Worm (Caenorhabditis elegans): ENCODE measurements around the gene nmat-1.

Gene nmat-1

DNA sequence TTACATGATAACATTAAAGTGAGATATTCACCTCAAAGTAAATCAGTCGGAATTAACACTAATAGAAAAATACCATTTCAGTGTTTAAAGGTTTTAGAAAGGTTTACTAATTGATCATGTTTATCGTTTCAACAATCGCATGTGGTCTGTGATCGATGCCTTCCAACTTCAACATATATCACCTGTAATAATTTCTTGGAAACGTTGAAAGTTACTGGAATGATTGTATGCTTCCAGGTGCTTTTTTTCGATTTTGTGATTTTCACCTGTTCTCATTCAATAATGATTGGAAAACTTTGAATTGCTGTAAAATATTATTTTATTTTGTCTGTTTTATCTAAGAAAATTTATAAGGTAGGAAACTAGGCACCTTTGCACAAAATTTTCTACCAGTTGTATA, 4.7 kb upstream of the nmat-1 start:
- TF ChIP-seq T22C8.4 (GFP tag; IDR thresholded peaks at IDR 0.05): no peak
- TF ChIP-seq flt-1 (GFP tag; IDR thresholded peaks at IDR 0.05): no peak
- TF ChIP-seq cog-1 (tag; optimal IDR thresholded peaks at IDR 0.05): no peak
- no peak for TF ChIP-seq klf-2 (GFP tag; conservative IDR thresholded peaks at IDR 0.05)
- TF ChIP-seq ref-1 (GFP tag; conservative IDR thresholded peaks at IDR 0.05): no peak
- no peak for TF ChIP-seq ztf-23 (GFP tag; IDR thresholded peaks at IDR 0.05)
- TF ChIP-seq tab-1 (GFP tag; IDR thresholded peaks at IDR 0.05): no peak
- TF ChIP-seq med-1 (GFP tag; optimal IDR thresholded peaks at IDR 0.05; ENCODE audit: insufficient read depth): no peak
- no peak for TF ChIP-seq ztf-29 (GFP tag; IDR thresholded peaks at IDR 0.05)

DNA sequence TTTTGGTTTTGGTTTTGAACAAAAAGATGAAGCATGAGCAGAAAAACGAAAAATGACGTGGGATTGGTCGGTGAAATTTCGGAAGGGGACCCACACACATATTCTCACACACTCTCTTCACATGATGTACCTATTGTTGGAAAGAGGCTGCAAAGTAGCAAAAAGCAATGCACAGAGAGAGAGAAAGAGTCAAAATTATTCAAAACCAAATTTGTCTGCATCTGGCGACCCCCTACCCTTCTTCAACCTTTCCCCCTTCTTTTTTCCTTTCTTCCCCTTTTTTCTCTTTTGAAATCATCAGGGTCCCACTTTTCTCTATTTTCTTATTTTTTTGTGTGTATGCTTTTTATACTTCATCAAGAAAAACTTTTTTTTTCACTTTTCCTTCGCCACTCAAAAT, 3.6 kb upstream of the nmat-1 start:
- TF ChIP-seq flt-1 (GFP tag; IDR thresholded peaks at IDR 0.05) (peak; percentile 39; the same call in 1 of the 2 replicates), ztf-29 (GFP tag; IDR thresholded peaks at IDR 0.05) (no peak), ref-1 (GFP tag; conservative IDR thresholded peaks at IDR 0.05) (no peak)

- TF ChIP-seq tab-1 (GFP tag; IDR thresholded peaks at IDR 0.05) (no peak), flt-1 (GFP tag; IDR thresholded peaks at IDR 0.05) (no peak), ref-1 (GFP tag; conservative IDR thresholded peaks at IDR 0.05) (no peak), ztf-29 (GFP tag; IDR thresholded peaks at IDR 0.05) (no peak), T22C8.4 (GFP tag; IDR thresholded peaks at IDR 0.05) (no peak), klf-2 (GFP tag; conservative IDR thresholded peaks at IDR 0.05) (no peak), cog-1 (tag; optimal IDR thresholded peaks at IDR 0.05) (no peak), ztf-23 (GFP tag; IDR thresholded peaks at IDR 0.05) (no peak), med-1 (GFP tag; optimal IDR thresholded peaks at IDR 0.05; ENCODE audit: insufficient read depth) (no peak)
Measured at ce11 chrX:12007905-12008466, 9.9 kb downstream of the nmat-1 start.

DNA sequence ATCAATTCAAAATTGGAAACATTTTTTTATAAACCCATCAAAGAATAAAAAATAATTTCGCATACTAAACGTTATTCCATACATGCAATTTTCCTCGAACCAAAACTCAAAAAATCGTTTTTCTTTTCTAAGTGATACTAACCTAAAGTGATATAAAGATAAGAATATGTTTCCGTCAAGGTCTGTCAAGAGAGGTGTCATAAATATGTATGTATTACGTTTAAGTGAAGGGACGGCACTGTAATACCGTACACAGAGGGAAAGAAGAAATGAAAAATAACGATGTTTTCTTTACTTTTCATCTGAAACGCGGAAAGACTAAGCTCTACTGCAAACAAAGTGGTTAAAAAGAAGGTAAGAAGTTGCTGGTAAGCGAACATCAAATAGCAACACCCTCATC, 11.4 kb downstream of the nmat-1 start:
- TF ChIP-seq klf-2 (GFP tag; conservative IDR thresholded peaks at IDR 0.05): no peak
- TF ChIP-seq tab-1 (GFP tag; IDR thresholded peaks at IDR 0.05): no peak
- TF ChIP-seq med-1 (GFP tag; optimal IDR thresholded peaks at IDR 0.05; ENCODE audit: insufficient read depth): no peak
- no peak for TF ChIP-seq ztf-23 (GFP tag; IDR thresholded peaks at IDR 0.05)

DNA sequence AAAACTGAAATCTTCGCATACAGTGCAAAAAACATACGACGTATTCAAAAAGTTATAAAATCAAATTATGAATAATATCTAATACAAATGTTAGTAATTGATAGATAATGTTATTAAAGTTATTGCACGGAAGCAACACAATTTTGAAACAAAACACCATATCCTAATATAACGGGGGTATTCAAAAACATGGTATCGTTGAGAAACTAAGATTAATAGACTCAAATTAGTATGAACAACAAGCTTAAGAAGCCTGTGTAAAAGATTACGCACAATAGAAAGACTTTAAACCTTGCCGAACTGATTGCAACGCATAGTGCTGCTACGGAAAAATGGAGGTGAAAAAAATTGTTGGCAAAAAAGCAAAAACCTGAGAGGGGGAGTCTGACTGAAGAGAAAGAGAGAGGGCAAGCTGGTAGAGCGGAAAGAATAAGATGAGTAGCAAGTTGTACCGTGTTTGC, 12.3 kb downstream of the nmat-1 start, which contains the start of gene sma-5:
Gene sma-5, minus strand, starts transcription at position 51 of the 461 bp plus-strand sequence.
- TF ChIP-seq flt-1 (GFP tag; IDR thresholded peaks at IDR 0.05) (no peak), cog-1 (tag; optimal IDR thresholded peaks at IDR 0.05) (no peak)

- TF ChIP-seq ztf-29 (GFP tag; IDR thresholded peaks at IDR 0.05): no peak
- no peak for TF ChIP-seq flt-1 (GFP tag; IDR thresholded peaks at IDR 0.05)
- no peak for TF ChIP-seq med-1 (GFP tag; optimal IDR thresholded peaks at IDR 0.05; ENCODE audit: insufficient read depth)
- no peak for TF ChIP-seq ztf-23 (GFP tag; IDR thresholded peaks at IDR 0.05)
- TF ChIP-seq cog-1 (tag; optimal IDR thresholded peaks at IDR 0.05): no peak
- no peak for TF ChIP-seq T22C8.4 (GFP tag; IDR thresholded peaks at IDR 0.05)
- TF ChIP-seq ref-1 (GFP tag; conservative IDR thresholded peaks at IDR 0.05): no peak
- no peak for TF ChIP-seq tab-1 (GFP tag; IDR thresholded peaks at IDR 0.05)
- TF ChIP-seq klf-2 (GFP tag; conservative IDR thresholded peaks at IDR 0.05): no peak
Measured at ce11 chrX:12004925-12005324, 12.9 kb downstream of the nmat-1 start.

DNA sequence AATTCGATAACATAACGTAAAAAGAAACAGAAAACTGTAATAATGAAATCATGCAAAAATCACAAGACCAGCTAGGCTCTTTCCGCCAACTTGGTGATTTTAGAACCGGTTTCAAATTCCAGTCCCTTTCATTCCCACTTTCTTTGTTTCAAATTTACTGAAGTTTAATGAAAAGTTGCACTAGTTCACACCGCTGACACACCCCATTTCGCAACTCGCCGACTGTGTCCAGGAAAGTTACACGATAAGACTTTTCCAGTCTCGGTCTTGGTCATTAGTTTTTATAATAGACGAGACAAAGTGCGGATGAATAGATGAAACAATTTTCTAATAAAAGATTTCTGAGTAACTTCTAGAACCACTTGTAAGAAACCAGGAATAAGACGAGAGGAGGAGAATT, 13.9 kb downstream of the nmat-1 start:
- TF ChIP-seq cog-1 (tag; optimal IDR thresholded peaks at IDR 0.05) (no peak), ztf-23 (GFP tag; IDR thresholded peaks at IDR 0.05) (no peak), T22C8.4 (GFP tag; IDR thresholded peaks at IDR 0.05) (no peak), flt-1 (GFP tag; IDR thresholded peaks at IDR 0.05) (no peak), klf-2 (GFP tag; conservative IDR thresholded peaks at IDR 0.05) (no peak), tab-1 (GFP tag; IDR thresholded peaks at IDR 0.05) (no peak), ztf-29 (GFP tag; IDR thresholded peaks at IDR 0.05) (no peak), med-1 (GFP tag; optimal IDR thresholded peaks at IDR 0.05; ENCODE audit: insufficient read depth) (no peak), ref-1 (GFP tag; conservative IDR thresholded peaks at IDR 0.05) (no peak)

- TF ChIP-seq T22C8.4 (GFP tag; IDR thresholded peaks at IDR 0.05): no peak
- no peak for TF ChIP-seq tab-1 (GFP tag; IDR thresholded peaks at IDR 0.05)
- TF ChIP-seq flt-1 (GFP tag; IDR thresholded peaks at IDR 0.05): no peak
- no peak for TF ChIP-seq med-1 (GFP tag; optimal IDR thresholded peaks at IDR 0.05; ENCODE audit: insufficient read depth)
- no peak for TF ChIP-seq cog-1 (tag; optimal IDR thresholded peaks at IDR 0.05)
- no peak for TF ChIP-seq ref-1 (GFP tag; conservative IDR thresholded peaks at IDR 0.05)
- no peak for TF ChIP-seq ztf-23 (GFP tag; IDR thresholded peaks at IDR 0.05)
- no peak for TF ChIP-seq ztf-29 (GFP tag; IDR thresholded peaks at IDR 0.05)
- TF ChIP-seq klf-2 (GFP tag; conservative IDR thresholded peaks at IDR 0.05): no peak
Measured at ce11 chrX:12001600-12001999, 16.2 kb downstream of the nmat-1 start.

DNA sequence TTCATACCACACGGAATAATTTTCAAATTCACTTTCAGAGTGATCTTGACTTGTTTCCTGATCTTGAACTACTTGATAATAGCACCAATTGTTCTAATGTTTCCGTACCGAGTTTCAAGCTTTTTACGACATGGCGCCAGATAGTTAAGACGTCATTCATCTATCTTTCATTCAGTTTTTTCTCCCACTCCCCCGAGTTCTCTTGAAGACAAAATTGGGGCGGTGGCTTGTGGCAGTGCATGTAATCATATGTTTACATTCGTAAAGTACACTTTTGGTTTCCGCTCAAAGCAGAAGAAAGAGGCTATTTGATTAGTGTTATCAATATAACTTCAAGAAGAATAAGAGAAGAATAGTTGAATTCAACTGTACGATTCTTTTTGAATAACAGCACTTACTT, 18.3 kb downstream of the nmat-1 start:
- TF ChIP-seq cog-1 (tag; optimal IDR thresholded peaks at IDR 0.05): no peak
- TF ChIP-seq T22C8.4 (GFP tag; IDR thresholded peaks at IDR 0.05): no peak
- TF ChIP-seq med-1 (GFP tag; optimal IDR thresholded peaks at IDR 0.05; ENCODE audit: insufficient read depth): no peak
- TF ChIP-seq ztf-29 (GFP tag; IDR thresholded peaks at IDR 0.05): no peak
- TF ChIP-seq ref-1 (GFP tag; conservative IDR thresholded peaks at IDR 0.05): no peak

DNA sequence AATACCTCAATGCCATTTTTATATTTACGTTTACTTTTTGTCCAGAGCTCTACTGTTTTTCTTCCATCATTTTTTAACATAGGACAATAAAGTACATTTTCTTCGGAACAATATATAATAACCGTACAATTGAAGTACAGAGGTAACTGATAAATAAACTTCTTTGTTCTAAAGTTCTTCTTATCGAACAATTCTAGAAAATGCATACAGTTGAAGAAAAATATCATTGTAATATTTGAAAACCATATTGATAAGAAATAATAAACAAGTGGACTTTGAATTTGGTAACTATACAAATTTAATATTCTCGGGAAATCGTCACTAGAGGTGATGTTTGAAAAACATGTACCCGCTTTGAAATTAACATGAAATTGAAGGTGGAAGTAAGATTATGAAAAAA, 21.2 kb downstream of the nmat-1 start:
- no peak for TF ChIP-seq flt-1 (GFP tag; IDR thresholded peaks at IDR 0.05)
- TF ChIP-seq T22C8.4 (GFP tag; IDR thresholded peaks at IDR 0.05): no peak
- no peak for TF ChIP-seq tab-1 (GFP tag; IDR thresholded peaks at IDR 0.05)
- TF ChIP-seq med-1 (GFP tag; optimal IDR thresholded peaks at IDR 0.05; ENCODE audit: insufficient read depth): no peak
- TF ChIP-seq cog-1 (tag; optimal IDR thresholded peaks at IDR 0.05): no peak
- no peak for TF ChIP-seq klf-2 (GFP tag; conservative IDR thresholded peaks at IDR 0.05)
- TF ChIP-seq ztf-29 (GFP tag; IDR thresholded peaks at IDR 0.05): no peak
- TF ChIP-seq ref-1 (GFP tag; conservative IDR thresholded peaks at IDR 0.05): no peak
